Worm (Caenorhabditis elegans) whole organism, L3 larva: Measurements from ENCODE around the gene mlt-11.
A peak's percentile ranks its signal among the peaks of the same experiment; 100 is the strongest.

ENCODE experiments used
- aly-2 ChIP-seq: fragments of 150-350 bp; optimal IDR thresholded peaks from 2 replicates; lab custom pipeline; 2014; ENCODE audit warnings: missing biosample characterization, missing genetic modification characterization
- ama-1 ChIP-seq: fragments of 150-350 bp; optimal IDR thresholded peaks from 2 replicates; lab custom pipeline; 2018
- ceh-28 ChIP-seq: fragments of 150-350 bp; optimal IDR thresholded peaks from 2 replicates; lab custom pipeline; 2014; ENCODE audit warnings: missing biosample characterization, missing genetic modification reagents, missing genetic modification characterization
- daf-12 ChIP-seq: fragments of 150-350 bp; optimal IDR thresholded peaks from 2 replicates; lab custom pipeline; 2014; ENCODE audit warnings: missing biosample characterization, missing genetic modification reagents, missing genetic modification characterization
- egl-27 ChIP-seq: sonication (generic microtip); optimal IDR thresholded peaks from 4 replicates; lab custom pipeline; 2017; ENCODE audit warnings: missing biosample characterization, missing genetic modification reagents, missing genetic modification characterization
- egl-5 ChIP-seq: fragments of 150-350 bp; optimal IDR thresholded peaks from 2 replicates; lab custom pipeline; 2017; ENCODE audit warnings: missing biosample characterization, missing genetic modification reagents, missing genetic modification characterization, inconsistent platforms
- elt-1 ChIP-seq: fragments of 150-350 bp; optimal IDR thresholded peaks from 2 replicates; lab custom pipeline; 2014; ENCODE audit warnings: missing biosample characterization, missing genetic modification characterization
- elt-2 ChIP-seq: sonication (generic microtip); optimal IDR thresholded peaks from 2 replicates; lab custom pipeline; 2016; ENCODE audit warnings: missing genetic modification reagents, mild to moderate bottlenecking, missing genetic modification characterization, missing compliant biosample characterization
- eor-1 ChIP-seq, 2 experiments: fragments of 150-350 bp; optimal IDR thresholded peaks; 2 replicates each; lab custom pipeline; 2014 to 2018; ENCODE audit warnings: missing biosample characterization in 2 of 2, missing genetic modification characterization in 2 of 2
- fkh-2 ChIP-seq: fragments of 150-350 bp; optimal IDR thresholded peaks from 2 replicates; lab custom pipeline; 2014; ENCODE audit warnings: missing biosample characterization, missing genetic modification reagents, missing genetic modification characterization
- fos-1 ChIP-seq: fragments of 150-350 bp; optimal IDR thresholded peaks from 2 replicates; lab custom pipeline; 2014; ENCODE audit warnings: missing biosample characterization, missing genetic modification characterization
- hmg-11 ChIP-seq: sonication (generic microtip); optimal IDR thresholded peaks from 2 replicates; lab custom pipeline; 2016; ENCODE audit warnings: missing genetic modification characterization, missing compliant biosample characterization
- jun-1 ChIP-seq: fragments of 150-350 bp; optimal IDR thresholded peaks from 2 replicates; lab custom pipeline; 2014; ENCODE audit warnings: missing biosample characterization, missing genetic modification reagents, missing genetic modification characterization
- lin-39 ChIP-seq: fragments of 150-350 bp; optimal IDR thresholded peaks from 2 replicates; lab custom pipeline; 2018; ENCODE audit warnings: missing biosample characterization, missing genetic modification reagents, missing genetic modification characterization
- lsy-12 ChIP-seq: sonication (generic microtip); optimal IDR thresholded peaks from 2 replicates; lab custom pipeline; 2016; ENCODE audit warnings: mild to moderate bottlenecking, missing genetic modification characterization, missing compliant biosample characterization
- nfya-1 ChIP-seq: sonication (generic microtip); optimal IDR thresholded peaks from 2 replicates; lab custom pipeline; 2017; ENCODE audit warnings: missing genetic modification characterization, mild to moderate bottlenecking, missing compliant biosample characterization, antibody characterized with exemption, moderate library complexity; ENCODE audit not compliant: insufficient read depth
- nhr-11 ChIP-seq: fragments of 150-350 bp; optimal IDR thresholded peaks from 2 replicates; lab custom pipeline; 2014; ENCODE audit warnings: missing biosample characterization, missing genetic modification characterization
- nhr-12 ChIP-seq: fragments of 150-350 bp; optimal IDR thresholded peaks from 2 replicates; lab custom pipeline; 2014; ENCODE audit warnings: missing biosample characterization, missing genetic modification characterization
- nhr-23 ChIP-seq: fragments of 150-350 bp; optimal IDR thresholded peaks from 2 replicates; lab custom pipeline; 2014; ENCODE audit warnings: missing biosample characterization, missing genetic modification reagents, missing genetic modification characterization
- nhr-25 ChIP-seq: sonication (generic microtip); optimal IDR thresholded peaks from 2 replicates; lab custom pipeline; 2017; ENCODE audit warnings: missing biosample characterization, missing genetic modification characterization
- nhr-28 ChIP-seq: fragments of 150-350 bp; optimal IDR thresholded peaks from 2 replicates; lab custom pipeline; 2014; ENCODE audit warnings: missing biosample characterization, missing genetic modification characterization
- nhr-43 ChIP-seq: sonication (generic microtip); optimal IDR thresholded peaks from 2 replicates; lab custom pipeline; 2016; ENCODE audit warnings: mild to moderate bottlenecking, missing genetic modification characterization, missing compliant biosample characterization; ENCODE audit not compliant: poor library complexity, severe bottlenecking
- nhr-67 ChIP-seq: fragments of 150-350 bp; optimal IDR thresholded peaks from 2 replicates; lab custom pipeline; 2014; ENCODE audit warnings: missing biosample characterization, missing genetic modification characterization
- nhr-76 ChIP-seq: fragments of 150-350 bp; sonication (generic microtip); optimal IDR thresholded peaks from 5 replicates; lab custom pipeline; 2014; ENCODE audit warnings: missing biosample characterization, missing genetic modification characterization
- nhr-77 ChIP-seq: fragments of 150-350 bp; optimal IDR thresholded peaks from 2 replicates; lab custom pipeline; 2014; ENCODE audit warnings: missing biosample characterization, missing genetic modification characterization
- pha-4 ChIP-seq: fragments of 150-350 bp; optimal IDR thresholded peaks from 2 replicates; lab custom pipeline; 2014; ENCODE audit warnings: missing biosample characterization, missing genetic modification reagents, missing genetic modification characterization
- pqm-1 ChIP-seq: fragments of 150-350 bp; optimal IDR thresholded peaks from 2 replicates; lab custom pipeline; 2017; ENCODE audit warnings: missing biosample characterization, missing genetic modification characterization, inconsistent platforms
- sea-2 ChIP-seq: fragments of 150-350 bp; sonication (generic microtip); optimal IDR thresholded peaks from 4 replicates; lab custom pipeline; 2014; ENCODE audit warnings: missing biosample characterization, missing genetic modification reagents, missing genetic modification characterization
- skn-1 ChIP-seq: fragments of 150-350 bp; optimal IDR thresholded peaks from 2 replicates; lab custom pipeline; 2014; ENCODE audit warnings: missing biosample characterization, missing genetic modification characterization
- snpc-4 ChIP-seq: fragments of 150-350 bp; optimal IDR thresholded peaks from 2 replicates; lab custom pipeline; 2014; ENCODE audit warnings: missing biosample characterization, missing genetic modification characterization
- tbx-2 ChIP-seq: sonication (generic microtip); optimal IDR thresholded peaks from 2 replicates; lab custom pipeline; 2016; ENCODE audit warnings: mild to moderate bottlenecking, missing genetic modification characterization, missing compliant biosample characterization
- zag-1 ChIP-seq: fragments of 150-350 bp; optimal IDR thresholded peaks from 2 replicates; lab custom pipeline; 2014; ENCODE audit warnings: missing biosample characterization, missing genetic modification characterization
- ztf-4 ChIP-seq: fragments of 150-350 bp; optimal IDR thresholded peaks from 2 replicates; lab custom pipeline; 2014; ENCODE audit warnings: missing biosample characterization, missing genetic modification characterization

mlt-11 gene

DNA sequence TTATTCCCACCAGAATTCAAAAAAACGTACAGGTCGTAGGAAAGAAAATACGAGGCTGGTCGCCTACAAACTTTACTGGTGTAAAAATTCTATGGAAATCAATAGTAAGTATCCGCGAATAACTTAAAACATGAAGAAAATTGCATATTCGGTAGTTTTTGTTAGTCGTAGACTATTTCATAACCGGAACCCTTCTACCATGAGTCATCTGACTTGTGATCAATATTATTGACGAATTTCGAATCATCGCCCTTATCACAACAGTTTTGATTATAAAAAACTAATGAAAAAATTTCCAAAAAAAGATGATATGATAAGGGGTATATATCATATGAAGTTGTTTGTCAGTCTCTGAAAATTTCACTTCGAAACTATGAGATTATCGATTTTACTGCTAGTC lies 7.0 kb upstream of the mlt-11 start, which contains the start of gene W01F3.2:
Gene W01F3.2 (plus strand): TSS at position 301 of the 400 bp plus-strand sequence.
- TF ChIP-seq tbx-2 (tag; lab: Kevin White, UChicago) (no peak), fos-1 (tag; lab: Kevin White, UChicago) (no peak), egl-5 (tag; lab: Kevin White, UChicago) (no peak), hmg-11 (no peak), daf-12 (tag; lab: Kevin White, UChicago) (no peak), elt-2 (tag; lab: Kevin White, UChicago) (no peak), pha-4 (tag; lab: Kevin White, UChicago) (no peak), aly-2 (tag; lab: Kevin White, UChicago) (no peak), lin-39 (tag; lab: Kevin White, UChicago) (no peak), fkh-2 (tag; lab: Kevin White, UChicago) (no peak), nhr-76 (tag; lab: Kevin White, UChicago) (no peak), nhr-28 (tag; lab: Kevin White, UChicago) (no peak), elt-1 (no peak), nhr-67 (tag; lab: Kevin White, UChicago) (no peak), nhr-25 (tag; lab: Kevin White, UChicago) (no peak), ama-1 (no peak), sea-2 (GFP tag; lab: Kevin White, UChicago) (no peak)

ce11 chrV:20662474-20662873 lies 4.5 kb upstream of the mlt-11 start:
- peak; percentile 74 for TF ChIP-seq nhr-23 (tag; lab: Kevin White, UChicago)
- TF ChIP-seq nhr-12, result no peak

DNA sequence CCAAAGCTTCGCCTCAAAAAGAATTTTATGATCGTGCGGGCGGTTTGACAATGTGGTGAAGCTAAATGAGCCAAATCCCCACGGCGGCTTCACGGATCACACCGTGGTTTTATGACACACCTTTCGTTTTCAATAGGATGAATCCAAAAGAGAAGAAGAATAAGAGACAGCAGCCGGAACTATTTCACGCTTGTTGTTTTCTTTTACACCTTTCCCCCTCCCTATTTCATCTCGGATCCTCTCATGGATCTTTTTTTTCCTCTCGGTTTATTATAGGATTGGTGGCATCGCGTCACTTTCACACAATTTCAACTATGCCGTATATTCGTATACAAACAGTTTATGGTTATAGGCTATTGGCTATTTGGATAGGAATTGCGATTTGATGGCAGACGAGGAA lies 3.3 kb upstream of the mlt-11 start:
- TF ChIP-seq nhr-11, result no peak

- TF ChIP-seq nhr-23 (tag; lab: Kevin White, UChicago) (peak; percentile 37), skn-1 (no peak)
- TF ChIP-seq, all 47 proteins: peak for 1
Observed at ce11 chrV:20664930-20665329, 2.1 kb upstream of the mlt-11 start.

DNA sequence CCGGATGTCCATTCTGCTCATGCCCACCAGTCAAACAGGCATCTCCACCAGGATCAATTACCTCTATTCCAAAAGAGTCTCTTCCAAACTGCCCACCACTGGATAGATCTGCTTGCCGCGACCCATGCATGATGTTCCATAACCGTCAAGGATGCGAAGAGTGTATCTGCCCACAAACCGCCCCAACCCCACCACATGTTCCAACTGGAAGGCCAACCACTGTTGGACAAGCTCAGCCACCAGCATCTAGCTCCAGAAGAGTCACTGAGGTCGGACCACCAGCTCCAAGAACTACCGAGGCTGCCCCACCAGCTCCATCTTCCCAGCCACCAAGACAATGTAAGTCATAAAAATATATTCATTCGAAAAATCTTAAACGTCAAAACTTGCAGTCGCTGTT lies 3.6 kb downstream of the mlt-11 start:
- TF ChIP-seq nhr-77, result no peak

DNA sequence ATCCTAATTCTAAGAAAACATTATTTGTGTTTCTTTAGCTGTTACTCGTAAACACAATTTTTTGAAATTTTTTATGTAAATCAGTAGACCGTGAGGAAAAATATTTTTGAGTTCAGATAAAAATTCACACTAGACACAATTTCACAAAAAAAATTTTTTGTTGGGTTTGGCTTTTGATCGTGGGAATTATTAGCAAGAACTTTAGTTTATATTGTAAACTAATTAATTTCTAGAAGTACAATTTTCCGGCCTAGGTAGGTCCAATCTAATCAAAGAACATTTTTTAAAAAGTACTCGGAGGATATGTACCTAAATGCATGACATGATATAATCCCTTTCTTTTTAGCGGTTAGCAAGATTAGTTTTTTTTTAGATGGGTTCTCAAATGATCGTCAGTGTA lies 13.2 kb downstream of the mlt-11 start:
- TF ChIP-seq skn-1, result no peak
- no peak for TF ChIP-seq ceh-28 (tag; lab: Kevin White, UChicago)
- TF ChIP-seq snpc-4 (tag; lab: Kevin White, UChicago), result no peak
- no peak for TF ChIP-seq egl-27 (tag; lab: Kevin White, UChicago)
- no peak for TF ChIP-seq fkh-2 (tag; lab: Kevin White, UChicago)
- TF ChIP-seq nhr-43 (tag; lab: Kevin White, UChicago), result no peak
- no peak for TF ChIP-seq ama-1
- no peak for TF ChIP-seq nfya-1 (tag; lab: Kevin White, UChicago)
- TF ChIP-seq zag-1 (tag; lab: Kevin White, UChicago), result no peak
- no peak for TF ChIP-seq nhr-12
- no peak for TF ChIP-seq nhr-28 (tag; lab: Kevin White, UChicago)
- TF ChIP-seq nhr-67 (tag; lab: Kevin White, UChicago), result no peak
- no peak for TF ChIP-seq eor-1 (tag; optimal IDR thresholded peaks at IDR 0.05; lab: Kevin White, UChicago)
- no peak for TF ChIP-seq lsy-12 (tag; lab: Kevin White, UChicago)
- no peak for TF ChIP-seq ztf-4 (tag; lab: Kevin White, UChicago)

- TF ChIP-seq pqm-1 (tag; lab: Kevin White, UChicago) (no peak), jun-1 (no peak), nhr-11 (no peak), aly-2 (tag; lab: Kevin White, UChicago) (no peak)
Observed at ce11 chrV:20681120-20681519, 14.1 kb downstream of the mlt-11 start, which contains the start of gene srsx-35. srsx-35 (plus strand) TSS chrV:20681420.
